Worm (Caenorhabditis elegans): Measurements from ENCODE around the gene pgp-9.

ce11 chrV:17724704-17725103, 31.0 kb upstream of the pgp-9 start, which contains the start of gene fat-5:
- TF ChIP-seq ama-1 (optimal IDR thresholded peaks at IDR 0.05) = no peak
- TF ChIP-seq gmeb-1 (tag; optimal IDR thresholded peaks at IDR 0.05) = no peak
- no peak for TF ChIP-seq unc-39 (tag; optimal IDR thresholded peaks at IDR 0.05)
- no peak for TF ChIP-seq lin-39 (tag; optimal IDR thresholded peaks at IDR 0.05)
- TF ChIP-seq lsy-2 (tag; optimal IDR thresholded peaks at IDR 0.05) = no peak
- no peak for TF ChIP-seq nhr-10 (tag; optimal IDR thresholded peaks at IDR 0.05)
- no peak for TF ChIP-seq snpc-4 (tag; optimal IDR thresholded peaks at IDR 0.05)
- TF ChIP-seq ceh-82 (tag; optimal IDR thresholded peaks at IDR 0.05) = no peak
- no peak for TF ChIP-seq nhr-77 (tag; optimal IDR thresholded peaks at IDR 0.05)
- TF ChIP-seq mdl-1 (tag; optimal IDR thresholded peaks at IDR 0.05) = no peak
- no peak for TF ChIP-seq elt-3 (tag; optimal IDR thresholded peaks at IDR 0.05)
